Worm (Caenorhabditis elegans): ENCODE measurements around the gene gcy-34.

Gene gcy-34

DNA sequence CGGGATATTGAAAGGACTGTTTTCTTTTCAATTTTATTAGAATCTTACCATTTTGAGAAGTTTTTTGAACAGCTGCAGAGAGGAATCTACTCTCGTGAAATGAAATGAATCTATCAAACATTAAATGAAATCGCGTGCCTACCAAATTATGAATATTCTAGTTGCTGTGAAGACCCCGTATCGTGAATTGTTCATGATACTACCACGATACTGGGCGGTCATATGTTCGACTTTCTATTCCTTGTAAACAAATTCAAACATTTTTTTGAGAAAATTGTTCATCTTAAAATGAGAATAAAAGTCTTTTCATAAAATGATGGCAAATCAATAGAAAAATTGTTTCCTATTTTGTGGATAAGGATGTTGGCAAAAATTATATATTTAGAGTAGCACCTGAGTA is at the start of gene gcy-34:
Gene gcy-34 (minus strand): TSS at position 101 of the 400 bp plus-strand sequence.
- no peak for TF ChIP-seq sox-2 (GFP tag; IDR thresholded peaks at IDR 0.05)
- no peak for TF ChIP-seq madf-2 (tag; optimal IDR thresholded peaks at IDR 0.05)
- TF ChIP-seq ref-2 (tag; optimal IDR thresholded peaks at IDR 0.05) = no peak
- no peak for TF ChIP-seq ceh-2 (tag; optimal IDR thresholded peaks at IDR 0.05)
- TF ChIP-seq dmd-4 (tag; optimal IDR thresholded peaks at IDR 0.05; ENCODE audit: borderline replicate concordance) = no peak
- TF ChIP-seq syd-9 (tag; optimal IDR thresholded peaks at IDR 0.05) = no peak
- no peak for TF ChIP-seq zip-5 (tag; optimal IDR thresholded peaks at IDR 0.05)
- TF ChIP-seq nfya-1 (tag; optimal IDR thresholded peaks at IDR 0.05) = no peak
- TF ChIP-seq fax-1 (tag; optimal IDR thresholded peaks at IDR 0.05) = no peak
- no peak for TF ChIP-seq nhr-232 (tag; optimal IDR thresholded peaks at IDR 0.05)
- TF ChIP-seq dve-1 (tag; optimal IDR thresholded peaks at IDR 0.05) = no peak
- no peak for TF ChIP-seq mec-3 (tag; optimal IDR thresholded peaks at IDR 0.05; ENCODE audit: borderline replicate concordance)
- no peak for TF ChIP-seq K09A11.1 (tag; optimal IDR thresholded peaks at IDR 0.05; ENCODE audit: insufficient read depth)

DNA sequence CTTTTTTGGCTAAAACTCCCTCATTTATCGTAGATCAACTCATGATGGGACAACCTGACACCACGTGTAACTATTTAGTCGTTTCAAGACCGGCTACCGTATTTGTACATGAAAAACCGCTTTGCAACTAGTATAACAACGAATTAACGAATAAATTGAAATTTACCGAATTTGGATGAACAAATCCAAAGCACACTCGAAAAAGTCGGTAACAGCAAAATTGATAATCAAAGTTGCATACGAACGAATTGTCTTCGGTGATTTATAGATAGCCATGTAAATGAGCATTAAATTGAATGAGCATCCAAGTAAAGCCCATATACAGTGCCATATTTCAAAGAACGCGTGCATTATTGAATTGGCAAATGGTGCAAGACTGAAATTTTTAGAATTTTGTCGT is 46.7 kb upstream of the gcy-34 start, which contains the start of gene srd-17:
Gene srd-17 (minus strand): TSS at position 351 of the 400 bp plus-strand sequence.
- TF ChIP-seq gmeb-2 (tag; optimal IDR thresholded peaks at IDR 0.05) (no peak), Y22D7AL.16 (tag; optimal IDR thresholded peaks at IDR 0.05) (no peak), unc-55 (GFP tag; optimal IDR thresholded peaks at IDR 0.05) (no peak), hlh-6 (tag; optimal IDR thresholded peaks at IDR 0.05) (no peak), unc-3 (GFP tag; conservative IDR thresholded peaks at IDR 0.05) (no peak), unc-3 (tag; optimal IDR thresholded peaks at IDR 0.05) (no peak), unc-42 (tag; optimal IDR thresholded peaks at IDR 0.05) (no peak), dmd-4 (tag; optimal IDR thresholded peaks at IDR 0.05; ENCODE audit: borderline replicate concordance) (no peak), lim-6 (tag; optimal IDR thresholded peaks at IDR 0.05) (no peak), sox-2 (GFP tag; IDR thresholded peaks at IDR 0.05) (no peak), pat-9 (tag; optimal IDR thresholded peaks at IDR 0.05) (no peak), sox-4 (tag; optimal IDR thresholded peaks at IDR 0.05) (no peak), lin-11 (tag; optimal IDR thresholded peaks at IDR 0.05) (no peak), pqm-1 (tag; optimal IDR thresholded peaks at IDR 0.05) (no peak), C38D4.7 (GFP tag; optimal IDR thresholded peaks at IDR 0.05) (no peak), ceh-6 (GFP tag; optimal IDR thresholded peaks at IDR 0.05) (no peak), nhr-11 (tag; optimal IDR thresholded peaks at IDR 0.05) (no peak), ceh-22 (tag; optimal IDR thresholded peaks at IDR 0.05) (no peak), tbx-2 (tag; optimal IDR thresholded peaks at IDR 0.05) (no peak), hlh-30 (tag; optimal IDR thresholded peaks at IDR 0.05; ENCODE audit: insufficient read depth) (no peak)

ce11 chrV:13428660-13429059 is 43.0 kb upstream of the gcy-34 start, which contains the start of gene srd-19:
srd-19 (minus strand) TSS chrV:13428760.
- no peak for TF ChIP-seq madf-2 (tag; optimal IDR thresholded peaks at IDR 0.05)
- no peak for TF ChIP-seq ttx-3 (tag; optimal IDR thresholded peaks at IDR 0.05)
- no peak for TF ChIP-seq hlh-30 (tag; optimal IDR thresholded peaks at IDR 0.05; ENCODE audit: insufficient read depth)
- TF ChIP-seq dve-1 (tag; optimal IDR thresholded peaks at IDR 0.05) = no peak
- TF ChIP-seq pha-2 (tag; optimal IDR thresholded peaks at IDR 0.05) = no peak
- TF ChIP-seq sox-4 (tag; optimal IDR thresholded peaks at IDR 0.05) = no peak
- no peak for TF ChIP-seq K09A11.1 (tag; optimal IDR thresholded peaks at IDR 0.05; ENCODE audit: insufficient read depth)
- TF ChIP-seq ceh-2 (tag; optimal IDR thresholded peaks at IDR 0.05) = no peak
- TF ChIP-seq elt-2 (tag; optimal IDR thresholded peaks at IDR 0.05) = no peak
- TF ChIP-seq ets-4 (tag; optimal IDR thresholded peaks at IDR 0.05) = no peak
- TF ChIP-seq hlh-13 (GFP tag; optimal IDR thresholded peaks at IDR 0.05) = no peak
- TF ChIP-seq fkh-6 (tag; optimal IDR thresholded peaks at IDR 0.05) = no peak
- no peak for TF ChIP-seq Y22D7AL.16 (tag; optimal IDR thresholded peaks at IDR 0.05)
- no peak for TF ChIP-seq T23F11.4 (GFP tag; optimal IDR thresholded peaks at IDR 0.05)
